Worm (Caenorhabditis elegans) whole organism, L3 larva: ENCODE results near the gene W05E10.2.

ENCODE experiments used
- R02D3.7 ChIP-seq: fragments of 150-350 bp; optimal IDR thresholded peaks from 2 replicates; lab custom pipeline; 2014; ENCODE audit warnings: missing biosample characterization, missing genetic modification characterization
- daf-12 ChIP-seq: fragments of 150-350 bp; optimal IDR thresholded peaks from 2 replicates; lab custom pipeline; 2014; ENCODE audit warnings: missing biosample characterization, missing genetic modification reagents, missing genetic modification characterization
- nhr-237 ChIP-seq: fragments of 150-350 bp; optimal IDR thresholded peaks from 2 replicates; lab custom pipeline; 2014; ENCODE audit warnings: missing biosample characterization, missing genetic modification characterization
- pha-4 ChIP-seq: fragments of 150-350 bp; optimal IDR thresholded peaks from 2 replicates; lab custom pipeline; 2014; ENCODE audit warnings: missing biosample characterization, missing genetic modification reagents, missing genetic modification characterization
- zag-1 ChIP-seq: fragments of 150-350 bp; optimal IDR thresholded peaks from 2 replicates; lab custom pipeline; 2014; ENCODE audit warnings: missing biosample characterization, missing genetic modification characterization

DNA sequence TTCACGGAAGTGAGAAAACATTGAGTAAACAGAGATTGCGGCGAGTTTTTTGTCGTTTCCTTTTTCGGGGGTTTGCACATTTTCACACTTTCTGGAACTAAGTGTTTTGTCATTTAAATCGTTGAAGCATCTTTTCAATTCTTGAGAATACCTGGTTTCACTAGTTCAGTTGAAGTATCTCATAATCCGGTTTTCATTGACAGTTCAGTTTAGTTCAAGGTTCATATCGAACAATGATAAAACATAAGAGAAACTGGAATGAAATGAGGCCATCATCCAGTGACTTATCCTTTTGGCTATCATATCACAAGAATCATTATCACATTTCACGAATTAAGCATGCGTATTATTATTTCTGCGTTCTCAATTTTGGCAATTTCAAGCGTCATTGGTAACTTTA is 19.8 kb upstream of the W05E10.2 start, which contains the start of gene F46F3.3:
- TF ChIP-seq nhr-237 (tag; lab: Kevin White, UChicago) (no peak), pha-4 (tag; lab: Kevin White, UChicago) (no peak), R02D3.7 (tag; lab: Kevin White, UChicago) (no peak), daf-12 (tag; lab: Kevin White, UChicago) (no peak), zag-1 (tag; lab: Kevin White, UChicago) (no peak)
